Fruit fly (Drosophila melanogaster): ENCODE measurements around the gene CG9331.

The CG9331 gene

dm6 chr2L:20823196-20824105 lies 823 bp downstream of the CG9331 start (continued):
- no peak for TF ChIP-seq CG16815 (GFP tag; optimal IDR thresholded peaks at IDR 0.05)
- TF ChIP-seq sna (GFP tag; IDR thresholded peaks at IDR 0.05; ENCODE audit: partially characterized antibody), result peak; percentile 72
- peak; percentile 37 for TF ChIP-seq tio (GFP tag; optimal IDR thresholded peaks at IDR 0.05)
- TF ChIP-seq inv (GFP tag; IDR thresholded peaks at IDR 0.05; ENCODE audit: partially characterized antibody), result no peak
- TF ChIP-seq CG6254 (GFP tag; optimal IDR thresholded peaks at IDR 0.05), result no peak
- peak; percentile 95 for TF ChIP-seq CG10321 (GFP tag; IDR thresholded peaks at IDR 0.05)
- TF ChIP-seq CkIIα-i1 (GFP tag; IDR thresholded peaks at IDR 0.05), result no peak
- no peak for TF ChIP-seq Vsx1 (GFP tag; optimal IDR thresholded peaks at IDR 0.05)
- peak; percentile 6 for TF ChIP-seq NK7.1 (GFP tag; optimal IDR thresholded peaks at IDR 0.05)
- no peak for TF ChIP-seq fu2 (GFP tag; optimal IDR thresholded peaks at IDR 0.05)
- TF ChIP-seq kni (GFP tag; optimal IDR thresholded peaks at IDR 0.05), result peak; percentile 91
- no peak for TF ChIP-seq CG8924 (tag; optimal IDR thresholded peaks at IDR 0.05)
- peak; percentile 33 for TF ChIP-seq Meics (GFP tag; optimal IDR thresholded peaks at IDR 0.05)
- peak; percentile 58 for TF ChIP-seq mirr (GFP tag; optimal IDR thresholded peaks at IDR 0.05)
- 0 out of 2 replicates have a peak, but pooled peaks have one; percentile 18 for TF ChIP-seq CG6689 (GFP tag; IDR thresholded peaks at IDR 0.05)
- TF ChIP-seq CG2199 (GFP tag; IDR thresholded peaks at IDR 0.05), result peak; percentile 95
- no peak for TF ChIP-seq Abd-B (GFP tag; optimal IDR thresholded peaks at IDR 0.05)
- TF ChIP-seq CG4854 (GFP tag; optimal IDR thresholded peaks at IDR 0.05), result no peak
- no peak for TF ChIP-seq CG17802 (tag; optimal IDR thresholded peaks at IDR 0.05)
- TF ChIP-seq CG14441 (GFP tag; IDR thresholded peaks at IDR 0.05), result 0 out of 2 replicates have a peak, but pooled peaks have one; percentile 16
- TF ChIP-seq Dek (tag; optimal IDR thresholded peaks at IDR 0.05), result no peak
- TF ChIP-seq C15 (GFP tag; IDR thresholded peaks at IDR 0.05), result no peak
- no peak for TF ChIP-seq salm (tag; optimal IDR thresholded peaks at IDR 0.05)
- no peak for TF ChIP-seq CG10959 (GFP tag; IDR thresholded peaks at IDR 0.05)
- TF ChIP-seq Scr (GFP tag; IDR thresholded peaks at IDR 0.05; ENCODE audit: partially characterized antibody), result peak; percentile 48
- TF ChIP-seq CG2889 (GFP tag; IDR thresholded peaks at IDR 0.05), result no peak
- TF ChIP-seq wdn (GFP tag; IDR thresholded peaks at IDR 0.05), result no peak
- TF ChIP-seq HLH4C (GFP tag; IDR thresholded peaks at IDR 0.05; ENCODE audit: partially characterized antibody), result peak; percentile 55; the same call in 2 of the 3 replicates
- TF ChIP-seq CG7963 (GFP tag; IDR thresholded peaks at IDR 0.05; ENCODE audit: partially characterized antibody), result peak; percentile 55; the same call in 1 of the 3 replicates
- no peak for TF ChIP-seq ranshi (GFP tag; IDR thresholded peaks at IDR 0.05)
- TF ChIP-seq Ptx1 (GFP tag; IDR thresholded peaks at IDR 0.05), result no peak
- TF ChIP-seq btn (GFP tag; optimal IDR thresholded peaks at IDR 0.05), result no peak
- peak; percentile 36 for TF ChIP-seq CG7556 (GFP tag; optimal IDR thresholded peaks at IDR 0.05)
- TF ChIP-seq CG2120 (GFP tag; optimal IDR thresholded peaks at IDR 0.05), result peak; percentile 1
- no peak for TF ChIP-seq Hand (GFP tag; optimal IDR thresholded peaks at IDR 0.05)
- TF ChIP-seq CG3407 (GFP tag; optimal IDR thresholded peaks at IDR 0.05), result no peak
- TF ChIP-seq Elba2 (GFP tag; optimal IDR thresholded peaks at IDR 0.05), result no peak
- TF ChIP-seq tll (GFP tag; optimal IDR thresholded peaks at IDR 0.05), result no peak
- no peak for TF ChIP-seq Spps (tag; optimal IDR thresholded peaks at IDR 0.05)
- no peak for TF ChIP-seq YL-1 (GFP tag; optimal IDR thresholded peaks at IDR 0.05)
- peak; percentile 59; the same call in 1 of the 2 replicates for TF ChIP-seq CG31441 (GFP tag; IDR thresholded peaks at IDR 0.05)
- TF ChIP-seq trh (GFP tag; optimal IDR thresholded peaks at IDR 0.05), result no peak
- TF ChIP-seq CG18599 (GFP tag; optimal IDR thresholded peaks at IDR 0.05), result peak; percentile 33
- no peak for TF ChIP-seq esg (GFP tag; conservative IDR thresholded peaks at IDR 0.05)
- TF ChIP-seq zen2 (GFP tag; IDR thresholded peaks at IDR 0.05; ENCODE audit: partially characterized antibody), result peak; percentile 61; the same call in 2 of the 3 replicates
- no peak for TF ChIP-seq Mad (GFP tag; optimal IDR thresholded peaks at IDR 0.05)
- no peak for TF ChIP-seq CG7357 (GFP tag; IDR thresholded peaks at IDR 0.05)
- peak; percentile 42; the same call in 1 of the 3 replicates for TF ChIP-seq so (GFP tag; IDR thresholded peaks at IDR 0.05)

Data from whole organism, embryonic.